Fruit fly (Drosophila melanogaster): ENCODE data around the gene stwl.

- no peak for TF ChIP-seq Pif1A (GFP tag; optimal IDR thresholded peaks at IDR 0.05)
- TF ChIP-seq Snoo (tag; optimal IDR thresholded peaks at IDR 0.05) = no peak
- no peak for TF ChIP-seq rn (GFP tag; IDR thresholded peaks at IDR 0.05)
- no peak for TF ChIP-seq Ets98B (GFP tag; IDR thresholded peaks at IDR 0.05)
- no peak for TF ChIP-seq Pif1B (GFP tag; optimal IDR thresholded peaks at IDR 0.05)
- TF ChIP-seq CG9948 (tag; optimal IDR thresholded peaks at IDR 0.05) = no peak
- no peak for TF ChIP-seq CG15710 (tag; optimal IDR thresholded peaks at IDR 0.05)
- no peak for TF ChIP-seq CG8159 (tag; optimal IDR thresholded peaks at IDR 0.05)
- TF ChIP-seq CG32121 (GFP tag; IDR thresholded peaks at IDR 0.05) = no peak
- TF ChIP-seq CG8301 (tag; optimal IDR thresholded peaks at IDR 0.05) = no peak
Observed at dm6 chr3L:14425076-14425475, 15.3 kb upstream of the stwl start.

Data from whole organism, pupa.